Worm (Caenorhabditis elegans) whole organism, young adult: ENCODE measurements around the gene C06B3.6.

ENCODE experiments used
- B0336.3 ChIP-seq: fragments of 200-800 bp; sonication (Bioruptor generic); IDR thresholded peaks from 2 replicates; pipeline ENCODE4 v1.3.6; 2022; ENCODE audit warnings: missing genetic modification characterization, missing compliant biosample characterization
- C06A6.2 ChIP-seq: fragments of 200-800 bp; sonication (Bioruptor generic); conservative IDR thresholded peaks from 2 replicates; pipeline ENCODE4 v1.3.6; 2022; ENCODE audit warnings: missing genetic modification characterization, missing compliant biosample characterization
- C17E4.6 ChIP-seq: fragments of 200-800 bp; sonication (Bioruptor generic); IDR thresholded peaks from 2 replicates; pipeline ENCODE4 v1.3.6; 2022; ENCODE audit warnings: missing genetic modification reagents, missing genetic modification characterization, missing compliant biosample characterization
- D2030.7 ChIP-seq: fragments of 200-800 bp; sonication (Bioruptor generic); IDR thresholded peaks from 2 replicates; pipeline ENCODE4 v1.3.6; 2022; ENCODE audit warnings: missing genetic modification reagents, missing genetic modification characterization, missing compliant biosample characterization
- F22D6.2 ChIP-seq: sonication (generic microtip); optimal IDR thresholded peaks from 2 replicates; lab custom pipeline; 2016; ENCODE audit warnings: mild to moderate bottlenecking, missing genetic modification characterization, missing compliant biosample characterization
- F23B12.7 ChIP-seq: sonication (generic microtip); optimal IDR thresholded peaks from 2 replicates; lab custom pipeline; 2017; ENCODE audit warnings: missing genetic modification characterization, mild to moderate bottlenecking, missing compliant biosample characterization, antibody characterized with exemption, moderate library complexity; ENCODE audit not compliant: insufficient read depth
- F37B4.10 ChIP-seq: fragments of 200-800 bp; sonication (Bioruptor generic); IDR thresholded peaks from 2 replicates; pipeline ENCODE4 v1.3.6; 2022; ENCODE audit warnings: missing genetic modification characterization, missing compliant biosample characterization
- F57C9.4 ChIP-seq: sonication (generic microtip); optimal IDR thresholded peaks from 2 replicates; lab custom pipeline; 2017; ENCODE audit warnings: mild to moderate bottlenecking, missing genetic modification characterization, missing compliant biosample characterization
- K11D2.4 ChIP-seq: fragments of 200-800 bp; sonication (Bioruptor generic); IDR thresholded peaks from 2 replicates; pipeline ENCODE4 v1.3.6; 2022; ENCODE audit warnings: missing genetic modification reagents, missing genetic modification characterization, missing compliant biosample characterization
- K12H6.12 ChIP-seq: fragments of 200-800 bp; sonication (Bioruptor generic); optimal IDR thresholded peaks from 2 replicates; lab custom pipeline; 2018; ENCODE audit warnings: mild to moderate bottlenecking, missing genetic modification characterization, missing compliant biosample characterization
- T07F8.4 ChIP-seq: sonication (generic microtip); optimal IDR thresholded peaks from 2 replicates; lab custom pipeline; 2016; ENCODE audit warnings: mild to moderate bottlenecking, missing genetic modification characterization, moderate library complexity, missing compliant biosample characterization
- Y56A3A.18 ChIP-seq: fragments of 200-800 bp; sonication (Bioruptor generic); IDR thresholded peaks from 2 replicates; pipeline ENCODE4 v1.3.6; 2022; ENCODE audit warnings: missing genetic modification reagents, missing genetic modification characterization, missing compliant biosample characterization
- Y67H2A.10 ChIP-seq: fragments of 200-800 bp; sonication (Bioruptor generic); conservative IDR thresholded peaks from 2 replicates; pipeline ENCODE4 v1.3.6; 2022; ENCODE audit warnings: missing genetic modification reagents, missing genetic modification characterization, missing compliant biosample characterization
- Y95B8A.8 ChIP-seq: fragments of 200-800 bp; sonication (Bioruptor generic); IDR thresholded peaks from 2 replicates; pipeline ENCODE4 v1.3.6; 2022; ENCODE audit warnings: missing genetic modification reagents, missing genetic modification characterization, missing compliant biosample characterization
- ZK185.1 ChIP-seq: sonication (generic microtip); optimal IDR thresholded peaks from 2 replicates; lab custom pipeline; 2016; ENCODE audit warnings: mild to moderate bottlenecking, missing genetic modification characterization, missing compliant biosample characterization; ENCODE audit not compliant: poor library complexity, severe bottlenecking
- akir-1 ChIP-seq: fragments of 200-800 bp; sonication (Bioruptor generic); optimal IDR thresholded peaks from 2 replicates; lab custom pipeline; 2018; ENCODE audit warnings: mild to moderate bottlenecking, missing genetic modification characterization, moderate library complexity, missing compliant biosample characterization
- atf-7 ChIP-seq: sonication (generic microtip); optimal IDR thresholded peaks from 2 replicates; lab custom pipeline; 2017; ENCODE audit warnings: mild to moderate bottlenecking, missing genetic modification characterization, missing compliant biosample characterization
- athp-1 ChIP-seq: sonication (generic microtip); optimal IDR thresholded peaks from 2 replicates; lab custom pipeline; 2017; ENCODE audit warnings: mild to moderate bottlenecking, missing genetic modification characterization, missing compliant biosample characterization
- attf-3 ChIP-seq: fragments of 200-800 bp; sonication (Bioruptor generic); conservative IDR thresholded peaks from 2 replicates; pipeline ENCODE4 v1.3.6; 2022; ENCODE audit warnings: missing genetic modification reagents, missing genetic modification characterization, missing compliant biosample characterization
- attf-5 ChIP-seq: fragments of 200-800 bp; sonication (Bioruptor generic); optimal IDR thresholded peaks from 2 replicates; lab custom pipeline; 2018; ENCODE audit warnings: mild to moderate bottlenecking, missing genetic modification characterization, missing compliant biosample characterization
- bed-1 ChIP-seq: fragments of 200-800 bp; sonication (Bioruptor generic); IDR thresholded peaks from 2 replicates; pipeline ENCODE4 v1.3.6; 2022; ENCODE audit warnings: missing genetic modification reagents, missing genetic modification characterization, missing compliant biosample characterization
- ceh-79 ChIP-seq: sonication (generic microtip); optimal IDR thresholded peaks from 2 replicates; lab custom pipeline; 2017; ENCODE audit warnings: mild to moderate bottlenecking, missing genetic modification characterization, missing compliant biosample characterization
- ceh-91 ChIP-seq: fragments of 200-800 bp; sonication (Bioruptor generic); IDR thresholded peaks from 2 replicates; pipeline ENCODE4 v1.3.6; 2022; ENCODE audit warnings: missing genetic modification reagents, missing genetic modification characterization, missing compliant biosample characterization
- dpff-1 ChIP-seq: sonication (generic microtip); optimal IDR thresholded peaks from 2 replicates; lab custom pipeline; 2017; ENCODE audit warnings: mild to moderate bottlenecking, missing genetic modification characterization, missing compliant biosample characterization
- efl-1 ChIP-seq: fragments of 150-350 bp; optimal IDR thresholded peaks from 2 replicates; lab custom pipeline; 2014; ENCODE audit warnings: missing biosample characterization, missing genetic modification reagents, missing genetic modification characterization
- egrh-3 ChIP-seq: fragments of 200-800 bp; sonication (Bioruptor generic); IDR thresholded peaks from 2 replicates; pipeline ENCODE4 v1.3.6; 2022; ENCODE audit warnings: missing genetic modification reagents, missing genetic modification characterization, missing compliant biosample characterization
- ekl-4 ChIP-seq: fragments of 200-800 bp; sonication (Bioruptor generic); IDR thresholded peaks from 2 replicates; pipeline ENCODE4 v1.3.6; 2022; ENCODE audit warnings: missing genetic modification reagents, missing genetic modification characterization, missing compliant biosample characterization
- fkh-3 ChIP-seq: sonication (generic microtip); optimal IDR thresholded peaks from 2 replicates; lab custom pipeline; 2016; ENCODE audit warnings: mild to moderate bottlenecking, missing genetic modification characterization, missing compliant biosample characterization
- him-1 ChIP-seq: sonication (generic microtip); optimal IDR thresholded peaks from 2 replicates; lab custom pipeline; 2016; ENCODE audit warnings: missing genotype, missing genetic modification reagents, missing genetic modification characterization, missing compliant biosample characterization
- hlh-26 ChIP-seq: fragments of 200-800 bp; sonication (Bioruptor generic); conservative IDR thresholded peaks from 2 replicates; pipeline ENCODE4 v1.3.6; 2022; ENCODE audit warnings: missing genetic modification reagents, missing genetic modification characterization, missing compliant biosample characterization
- hmg-1.2 ChIP-seq: fragments of 200-800 bp; sonication (Bioruptor generic); IDR thresholded peaks from 2 replicates; pipeline ENCODE4 v1.3.6; 2022; ENCODE audit warnings: missing genetic modification reagents, missing genetic modification characterization, missing compliant biosample characterization
- hrde-1 ChIP-seq: sonication (generic microtip); optimal IDR thresholded peaks from 2 replicates; lab custom pipeline; 2016; ENCODE audit warnings: missing genetic modification characterization, mild to moderate bottlenecking, missing compliant biosample characterization, moderate library complexity, missing genotype, missing genetic modification reagents, borderline replicate concordance
- hsf-1 ChIP-seq: fragments of 200-800 bp; sonication (Bioruptor generic); IDR thresholded peaks from 2 replicates; pipeline ENCODE4 v1.3.6; 2022; ENCODE audit warnings: missing genetic modification reagents, missing genetic modification characterization, missing compliant biosample characterization
- lag-1 ChIP-seq: fragments of 200-800 bp; sonication (Bioruptor generic); IDR thresholded peaks from 2 replicates; pipeline ENCODE4 v1.3.6; 2022; ENCODE audit warnings: missing genetic modification reagents, missing genetic modification characterization, missing compliant biosample characterization
- let-607 ChIP-seq, 2 experiments: fragments of 200-800 bp in 1 of 2; sonication (Bioruptor generic) in 1 of 2; sonication (generic microtip) in 1 of 2; optimal IDR thresholded peaks; 2 replicates each; lab custom pipeline; 2016 to 2018; ENCODE audit warnings: mild to moderate bottlenecking in 2 of 2, missing compliant biosample characterization in 2 of 2, missing genetic modification characterization in 2 of 2, moderate library complexity in 2 of 2, missing genotype in 1 of 2
- lin-40 ChIP-seq: sonication (generic microtip); optimal IDR thresholded peaks from 2 replicates; lab custom pipeline; 2016; ENCODE audit warnings: missing genetic modification characterization, mild to moderate bottlenecking, missing compliant biosample characterization, missing genotype, missing genetic modification reagents
- madf-10 ChIP-seq: sonication (generic microtip); optimal IDR thresholded peaks from 2 replicates; lab custom pipeline; 2016; ENCODE audit warnings: mild to moderate bottlenecking, missing genetic modification characterization, missing compliant biosample characterization
- madf-8 ChIP-seq: fragments of 200-800 bp; sonication (Bioruptor generic); conservative IDR thresholded peaks from 2 replicates; pipeline ENCODE4 v1.3.6; 2022; ENCODE audit warnings: missing genetic modification reagents, missing genetic modification characterization, missing compliant biosample characterization
- repo-1 ChIP-seq: sonication (generic microtip); optimal IDR thresholded peaks from 2 replicates; lab custom pipeline; 2017; ENCODE audit warnings: mild to moderate bottlenecking, missing genetic modification characterization, missing compliant biosample characterization
- sdz-38 ChIP-seq: sonication (generic microtip); optimal IDR thresholded peaks from 2 replicates; lab custom pipeline; 2016; ENCODE audit warnings: missing genotype, missing genetic modification characterization, missing compliant biosample characterization
- sea-2 ChIP-seq: fragments of 200-800 bp; sonication (Bioruptor generic); IDR thresholded peaks from 2 replicates; pipeline ENCODE4 v1.3.6; 2022; ENCODE audit warnings: missing genetic modification characterization, missing compliant biosample characterization
- snpc-3.4 ChIP-seq: sonication (generic microtip); optimal IDR thresholded peaks from 2 replicates; lab custom pipeline; 2017; ENCODE audit warnings: missing genetic modification characterization, mild to moderate bottlenecking, missing compliant biosample characterization, antibody characterized with exemption, moderate library complexity, missing genotype, missing genetic modification reagents
- ztf-6 ChIP-seq: fragments of 200-800 bp; sonication (Bioruptor generic); IDR thresholded peaks from 2 replicates; pipeline ENCODE4 v1.3.6; 2022; ENCODE audit warnings: missing genetic modification reagents, missing genetic modification characterization, missing compliant biosample characterization

C06B3.6 gene

DNA sequence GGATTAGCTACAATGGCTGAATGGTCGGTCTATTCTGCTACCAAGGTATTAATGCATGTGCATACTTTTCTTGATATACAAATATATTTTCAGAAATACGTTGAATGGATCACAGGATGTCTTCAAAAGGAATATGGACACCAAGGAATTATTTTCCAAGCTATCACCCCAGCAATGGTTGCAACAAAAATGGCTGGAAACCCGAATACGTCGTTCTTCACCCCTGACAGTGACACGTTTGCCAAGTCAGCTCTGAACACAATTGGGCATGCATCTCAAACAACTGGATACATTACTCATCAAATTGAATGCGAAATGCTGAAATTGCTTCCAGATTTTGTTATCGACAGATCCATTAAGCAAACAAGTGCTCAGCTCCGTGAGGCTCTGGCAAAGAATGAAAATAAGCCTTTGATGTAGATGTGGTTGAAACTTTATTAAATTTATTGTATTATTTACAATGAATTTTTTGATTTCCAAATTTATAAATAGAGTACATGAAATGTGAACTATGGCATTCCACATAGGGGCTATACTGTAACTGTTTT, 1.1 kb downstream of the C06B3.6 start (continued):
- peak; percentile 22; the same call in 1 of the 2 replicates for TF ChIP-seq sea-2 (GFP tag; lab: Robert Waterston, UW)
- TF ChIP-seq repo-1 (tag; lab: Kevin White, UChicago), result peak; percentile 98
- no peak; the same call in 1 of the 2 replicates for TF ChIP-seq D2030.7 (GFP tag; lab: Robert Waterston, UW)
- TF ChIP-seq atf-7 (tag; lab: Kevin White, UChicago), result peak; percentile 90
- TF ChIP-seq Y67H2A.10 (GFP tag; lab: Robert Waterston, UW), result peak; percentile 54; the same call in 1 of the 2 replicates
- TF ChIP-seq F57C9.4 (tag; lab: Kevin White, UChicago), result peak; percentile 78
- peak; percentile 96 for TF ChIP-seq B0336.3 (GFP tag; lab: Robert Waterston, UW)
- TF ChIP-seq fkh-3 (tag; lab: Kevin White, UChicago), result no peak
- peak; percentile 4 to 34 for TF ChIP-seq let-607 (tag; optimal IDR thresholded peaks at IDR 0.05; lab: Kevin White, UChicago)
- TF ChIP-seq efl-1 (GFP tag; lab: Kevin White, UChicago), result no peak
- no peak for TF ChIP-seq ceh-91 (GFP tag; lab: Robert Waterston, UW)
- TF ChIP-seq athp-1 (tag; lab: Kevin White, UChicago), result peak; percentile 67
- TF ChIP-seq ZK185.1 (tag; lab: Kevin White, UChicago), result peak; percentile 78
- TF ChIP-seq snpc-3.4, result no peak
- TF ChIP-seq attf-3 (GFP tag; lab: Robert Waterston, UW), result 0 out of 2 replicates have a peak, but pooled peaks have one; percentile 16
- 0 out of 2 replicates have a peak, but pooled peaks have one; percentile 69 for TF ChIP-seq lag-1 (GFP tag; lab: Robert Waterston, UW)
- no peak for TF ChIP-seq ceh-79
- TF ChIP-seq F23B12.7 (tag; lab: Kevin White, UChicago), result no peak
- no peak for TF ChIP-seq hlh-26
- TF ChIP-seq akir-1 (GFP tag; lab: Kevin White, UChicago), result no peak
- TF ChIP-seq hsf-1 (GFP tag; lab: Robert Waterston, UW), result peak; percentile 65; the same call in 1 of the 2 replicates
- 0 out of 2 replicates have a peak, but pooled peaks have one; percentile 34 for TF ChIP-seq C17E4.6
- TF ChIP-seq ekl-4 (GFP tag; lab: Robert Waterston, UW), result peak; percentile 68
- TF ChIP-seq him-1 (tag; lab: Kevin White, UChicago), result no peak
- peak; percentile 68 for TF ChIP-seq attf-5
- TF ChIP-seq F37B4.10 (GFP tag; lab: Robert Waterston, UW), result peak; percentile 93; the same call in 1 of the 2 replicates
- peak; percentile 74 for TF ChIP-seq C06A6.2
- TF ChIP-seq ztf-6, result no peak
- TF ChIP-seq Y56A3A.18 (GFP tag; lab: Robert Waterston, UW), result peak; percentile 94
- TF ChIP-seq dpff-1, result no peak
- no peak for TF ChIP-seq egrh-3
- peak; percentile 56 for TF ChIP-seq F22D6.2
- TF ChIP-seq hmg-1.2 (GFP tag; lab: Robert Waterston, UW), result peak; percentile 56
- no peak for TF ChIP-seq hrde-1 (tag; lab: Kevin White, UChicago)
- TF ChIP-seq lin-40, result peak; percentile 22
- peak; percentile 84 for TF ChIP-seq K11D2.4 (GFP tag; lab: Robert Waterston, UW)
- no peak for TF ChIP-seq sdz-38 (tag; lab: Kevin White, UChicago)
- no peak for TF ChIP-seq T07F8.4
- peak; percentile 88 for TF ChIP-seq Y95B8A.8
- TF ChIP-seq bed-1 (GFP tag; lab: Robert Waterston, UW), result no peak
- TF ChIP-seq K12H6.12 (tag; lab: Kevin White, UChicago), result peak; percentile 55
- TF ChIP-seq madf-10 (tag; lab: Kevin White, UChicago), result peak; percentile 64
- no peak for TF ChIP-seq madf-8 (GFP tag; lab: Robert Waterston, UW)
